Fruit fly (Drosophila melanogaster): ENCODE data around the gene bip1.
A peak's percentile ranks its signal among the peaks of the same experiment; 100 is the strongest.

The bip1 gene

DNA sequence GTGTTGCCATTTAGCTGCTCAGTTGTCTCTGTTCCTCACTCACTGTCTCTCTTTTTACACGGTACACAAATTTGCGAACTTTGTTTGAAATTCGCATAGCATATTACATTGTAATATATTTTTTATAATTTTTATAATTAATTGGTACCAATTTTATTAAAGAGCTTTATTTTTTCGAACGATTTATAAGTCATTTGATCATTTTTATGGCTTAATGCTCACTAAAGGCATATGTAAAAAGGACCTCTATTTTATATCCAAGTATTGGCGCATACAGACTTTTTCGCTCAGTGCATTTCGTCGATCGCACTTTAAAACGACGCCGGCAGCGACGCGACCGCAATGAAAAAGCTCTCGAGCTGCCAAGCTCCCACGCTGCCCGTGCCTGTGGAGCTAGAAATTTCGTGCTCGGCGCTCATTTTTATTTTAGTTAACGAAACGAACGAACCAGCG, 37.6 kb upstream of the bip1 start:
- TF ChIP-seq Hr83 (GFP tag; optimal IDR thresholded peaks at IDR 0.05; ENCODE audit: poor library complexity, severe bottlenecking) (no peak), HLH106 (tag; optimal IDR thresholded peaks at IDR 0.05) (peak; percentile 91), Dfd (GFP tag; optimal IDR thresholded peaks at IDR 0.05) (no peak), dsf (GFP tag; optimal IDR thresholded peaks at IDR 0.05; ENCODE audit: borderline replicate concordance) (no peak), CG9705 (GFP tag; optimal IDR thresholded peaks at IDR 0.05) (peak; percentile 90), jim (GFP tag; optimal IDR thresholded peaks at IDR 0.05) (no peak), OdsH (GFP tag; optimal IDR thresholded peaks at IDR 0.05) (peak; percentile 94), dmrt93B (GFP tag; optimal IDR thresholded peaks at IDR 0.05) (peak; percentile 89), Hnf4 (GFP tag; optimal IDR thresholded peaks at IDR 0.05) (peak; percentile 83), foxo (GFP tag; optimal IDR thresholded peaks at IDR 0.05) (peak in 1 of 2 experiments; percentile 95), Sp1 (GFP tag; optimal IDR thresholded peaks at IDR 0.05) (peak; percentile 91), Jra (GFP tag; optimal IDR thresholded peaks at IDR 0.05) (peak; percentile 53), Rel (GFP tag; optimal IDR thresholded peaks at IDR 0.05) (peak; percentile 47), Rel (tag; optimal IDR thresholded peaks at IDR 0.05) (peak; percentile 43), psq (GFP tag; optimal IDR thresholded peaks at IDR 0.05) (peak; percentile 92), Mio (GFP tag; optimal IDR thresholded peaks at IDR 0.05) (peak; percentile 20), ey (GFP tag; optimal IDR thresholded peaks at IDR 0.05) (peak; percentile 79), CrebA (GFP tag; optimal IDR thresholded peaks at IDR 0.05; ENCODE audit: borderline replicate concordance) (peak; percentile 76), brk (GFP tag; optimal IDR thresholded peaks at IDR 0.05) (peak; percentile 73), Myc (optimal IDR thresholded peaks at IDR 0.05) (no peak), dl (GFP tag; optimal IDR thresholded peaks at IDR 0.05; ENCODE audit: insufficient read depth in 1 of 2, partially characterized antibody in 2 of 2) (no peak), CG32264 (GFP tag; optimal IDR thresholded peaks at IDR 0.05) (peak; percentile 19), N (GFP tag; optimal IDR thresholded peaks at IDR 0.05) (no peak), Dif (GFP tag; optimal IDR thresholded peaks at IDR 0.05; ENCODE audit: partially characterized antibody) (no peak), Abd-B (GFP tag; optimal IDR thresholded peaks at IDR 0.05) (no peak), usp (GFP tag; optimal IDR thresholded peaks at IDR 0.05) (no peak), br (GFP tag; optimal IDR thresholded peaks at IDR 0.05) (peak; percentile 78), sage (GFP tag; optimal IDR thresholded peaks at IDR 0.05) (peak; percentile 15), woc (GFP tag; optimal IDR thresholded peaks at IDR 0.05) (peak; percentile 55), tai (GFP tag; optimal IDR thresholded peaks at IDR 0.05) (no peak), sv (GFP tag; optimal IDR thresholded peaks at IDR 0.05) (peak; percentile 87), fru (GFP tag; optimal IDR thresholded peaks at IDR 0.05) (peak; percentile 92), Vsx2 (GFP tag; optimal IDR thresholded peaks at IDR 0.05; ENCODE audit: partially characterized antibody) (no peak), pan (optimal IDR thresholded peaks at IDR 0.05) (no peak), lola (GFP tag; optimal IDR thresholded peaks at IDR 0.05) (no peak), rgr (GFP tag; optimal IDR thresholded peaks at IDR 0.05) (peak; percentile 94), h (GFP tag; optimal IDR thresholded peaks at IDR 0.05) (peak; percentile 93), Hr78 (GFP tag; optimal IDR thresholded peaks at IDR 0.05) (no peak), GATAd (GFP tag; optimal IDR thresholded peaks at IDR 0.05) (no peak)

DNA sequence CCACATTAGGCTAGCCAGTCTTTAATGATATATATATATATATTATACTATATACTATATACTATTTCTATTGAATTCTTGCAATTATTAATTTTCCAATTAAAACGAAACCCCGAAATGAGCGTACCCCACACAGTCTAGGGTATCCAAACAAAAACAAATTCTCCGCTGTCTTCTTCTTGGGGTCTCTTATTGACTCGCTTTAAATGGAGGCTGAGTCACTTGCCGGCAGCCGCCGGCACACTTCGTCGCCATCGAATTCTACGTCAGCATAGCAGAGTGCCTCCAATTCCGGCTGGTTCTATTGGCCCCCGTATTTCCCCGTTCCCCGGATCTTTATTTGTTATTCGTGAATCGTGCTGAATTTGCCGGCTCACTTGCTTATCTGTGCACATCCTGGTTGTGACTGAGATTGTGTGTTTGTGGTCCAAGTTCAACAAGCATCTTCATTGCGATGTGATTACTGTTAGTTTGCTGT, 36.2 kb upstream of the bip1 start:
- no peak for TF ChIP-seq Abd-B (GFP tag; optimal IDR thresholded peaks at IDR 0.05)
- TF ChIP-seq OdsH (GFP tag; optimal IDR thresholded peaks at IDR 0.05) = no peak
- TF ChIP-seq Hr83 (GFP tag; optimal IDR thresholded peaks at IDR 0.05; ENCODE audit: poor library complexity, severe bottlenecking) = peak; percentile 30
- TF ChIP-seq Sp1 (GFP tag; optimal IDR thresholded peaks at IDR 0.05) = no peak
- no peak for TF ChIP-seq Rel (GFP tag; optimal IDR thresholded peaks at IDR 0.05)
- TF ChIP-seq Rel (tag; optimal IDR thresholded peaks at IDR 0.05) = peak; percentile 63
- no peak for TF ChIP-seq br (GFP tag; optimal IDR thresholded peaks at IDR 0.05)
- no peak for TF ChIP-seq CG9705 (GFP tag; optimal IDR thresholded peaks at IDR 0.05)
- TF ChIP-seq HLH106 (tag; optimal IDR thresholded peaks at IDR 0.05) = peak; percentile 11
- no peak for TF ChIP-seq ey (GFP tag; optimal IDR thresholded peaks at IDR 0.05)
- TF ChIP-seq CrebA (GFP tag; optimal IDR thresholded peaks at IDR 0.05; ENCODE audit: borderline replicate concordance) = no peak
- TF ChIP-seq rgr (GFP tag; optimal IDR thresholded peaks at IDR 0.05) = peak; percentile 13
- TF ChIP-seq Hnf4 (GFP tag; optimal IDR thresholded peaks at IDR 0.05) = no peak
- peak in 1 of 2 experiments; percentile 26 for TF ChIP-seq foxo (GFP tag; optimal IDR thresholded peaks at IDR 0.05)

Measured in whole organism, wandering third instar larva.